Fruit fly (Drosophila melanogaster) whole organism, embryonic: Measurements from ENCODE around the gene Tim17a2.

Experiments used
- CG10274 ChIP-seq: fragments of 200-800 bp; sonication (Bioruptor generic); optimal IDR thresholded peaks from 3 replicates; lab custom pipeline; 2017; ENCODE audit warnings: missing biosample characterization, mild to moderate bottlenecking, missing genetic modification characterization
- CG10431 ChIP-seq: fragments of 200-800 bp; sonication (Bioruptor generic); optimal IDR thresholded peaks from 3 replicates; lab custom pipeline; 2018; ENCODE audit warnings: missing biosample characterization, mild to moderate bottlenecking, missing genetic modification characterization
- CG11247 ChIP-seq: fragments of 200-800 bp; sonication (Bioruptor generic); IDR thresholded peaks from 2 replicates; pipeline ENCODE4 v1.3.6; 2022; ENCODE audit warnings: missing biosample characterization, missing genetic modification characterization
- CG1233 ChIP-seq: fragments of 200-800 bp; sonication (Bioruptor generic); optimal IDR thresholded peaks from 4 replicates; lab custom pipeline; 2018; ENCODE audit warnings: missing biosample characterization, mild to moderate bottlenecking, missing genetic modification characterization
- CG14014 ChIP-seq: fragments of 200-800 bp; sonication (Bioruptor generic); IDR thresholded peaks from 2 replicates; pipeline ENCODE4 v1.3.6; 2022; ENCODE audit warnings: missing biosample characterization, missing genetic modification characterization
- CG17612 ChIP-seq: fragments of 200-800 bp; sonication (Bioruptor generic); IDR thresholded peaks from 2 replicates; pipeline ENCODE4 v1.3.6; 2022; ENCODE audit warnings: missing biosample characterization, missing genetic modification characterization
- CG18619 ChIP-seq: fragments of 200-800 bp; sonication (Bioruptor generic); optimal IDR thresholded peaks from 3 replicates; lab custom pipeline; 2017; ENCODE audit warnings: missing biosample characterization, mild to moderate bottlenecking, missing genetic modification characterization
- CG2678 ChIP-seq: fragments of 200-800 bp; sonication (Bioruptor generic); optimal IDR thresholded peaks from 3 replicates; lab custom pipeline; 2019; ENCODE audit warnings: missing biosample characterization, mild to moderate bottlenecking, missing genetic modification characterization, moderate library complexity
- CG30403 ChIP-seq: fragments of 200-800 bp; sonication (Bioruptor generic); optimal IDR thresholded peaks from 3 replicates; lab custom pipeline; 2016; ENCODE audit warnings: missing biosample characterization, missing genetic modification characterization
- CG31365 ChIP-seq: fragments of 200-800 bp; sonication (Bioruptor generic); optimal IDR thresholded peaks from 2 replicates; lab custom pipeline; 2018; ENCODE audit warnings: missing biosample characterization, mild to moderate bottlenecking, missing genetic modification characterization
- CG6654 ChIP-seq: fragments of 200-800 bp; sonication (Bioruptor generic); optimal IDR thresholded peaks from 2 replicates; lab custom pipeline; 2017; ENCODE audit warnings: missing biosample characterization, mild to moderate bottlenecking, missing genetic modification characterization
- CG7745 ChIP-seq: fragments of 200-800 bp; sonication (Bioruptor generic); optimal IDR thresholded peaks from 2 replicates; lab custom pipeline; 2018; ENCODE audit warnings: missing biosample characterization, mild to moderate bottlenecking, missing genetic modification characterization, moderate library complexity
- CG8359 ChIP-seq: fragments of 200-800 bp; sonication (Bioruptor generic); optimal IDR thresholded peaks from 2 replicates; lab custom pipeline; 2017; ENCODE audit warnings: missing biosample characterization, mild to moderate bottlenecking, missing genetic modification characterization, borderline replicate concordance
- CG9817 ChIP-seq: fragments of 200-800 bp; sonication (Bioruptor generic); optimal IDR thresholded peaks from 2 replicates; lab custom pipeline; 2018; ENCODE audit warnings: missing biosample characterization, mild to moderate bottlenecking, missing genetic modification characterization, moderate library complexity
- CrebB ChIP-seq: fragments of 200-800 bp; sonication (Bioruptor generic); optimal IDR thresholded peaks from 3 replicates; lab custom pipeline; 2018; ENCODE audit warnings: missing biosample characterization, mild to moderate bottlenecking, missing genetic modification characterization
- D ChIP-seq, 2 experiments: fragments of 200-800 bp in 1 of 2; fragments of >200 bp in 1 of 2; sonication (Bioruptor generic) in 1 of 2; optimal IDR thresholded peaks; 2 replicates in 1 of 2; 3 replicates in 1 of 2; lab custom pipeline; 2017; ENCODE audit warnings: mild to moderate bottlenecking in 1 of 2, missing biosample characterization in 1 of 2, missing genetic modification characterization in 1 of 2, missing genetic modification reagents in 1 of 2
- HLHmδ ChIP-seq: fragments of 200-800 bp; sonication (Bioruptor generic); optimal IDR thresholded peaks from 2 replicates; lab custom pipeline; 2018; ENCODE audit warnings: missing biosample characterization, mild to moderate bottlenecking, missing genetic modification characterization, moderate library complexity
- Max ChIP-seq: fragments of 200-800 bp; sonication (Bioruptor generic); optimal IDR thresholded peaks from 2 replicates; lab custom pipeline; 2016; ENCODE audit warnings: missing biosample characterization, mild to moderate bottlenecking, missing genetic modification characterization
- Meics ChIP-seq: fragments of 200-800 bp; sonication (Bioruptor generic); optimal IDR thresholded peaks from 2 replicates; lab custom pipeline; 2017; ENCODE audit warnings: missing biosample characterization, mild to moderate bottlenecking, missing genetic modification characterization
- NFAT ChIP-seq: fragments of 200-800 bp; sonication (Bioruptor generic); IDR thresholded peaks from 2 replicates; pipeline ENCODE4 v1.3.6; 2022; ENCODE audit warnings: missing biosample characterization, missing genetic modification characterization
- PHDP ChIP-seq: fragments of 200-800 bp; sonication (Bioruptor generic); optimal IDR thresholded peaks from 3 replicates; lab custom pipeline; 2018; ENCODE audit warnings: missing biosample characterization, mild to moderate bottlenecking, missing genetic modification characterization, moderate library complexity
- Ravus ChIP-seq: fragments of 200-800 bp; sonication (Bioruptor generic); IDR thresholded peaks from 2 replicates; pipeline ENCODE4 v1.3.6; 2022; ENCODE audit warnings: missing biosample characterization, missing genetic modification characterization
- Six4 ChIP-seq: fragments of 200-800 bp; sonication (Bioruptor generic); optimal IDR thresholded peaks from 2 replicates; lab custom pipeline; 2016; ENCODE audit warnings: missing biosample characterization, missing genetic modification characterization
- Stat92E ChIP-seq, 3 experiments: fragments of >200 bp in 2 of 3; fragments of 200-800 bp in 1 of 3; sonication (Bioruptor generic) in 1 of 3; optimal IDR thresholded peaks; 2 replicates each; lab custom pipeline; 2017 to 2019; ENCODE audit warnings: missing biosample characterization in 3 of 3, missing genetic modification characterization in 3 of 3, mild to moderate bottlenecking in 1 of 3, moderate library complexity in 1 of 3
- Xbp1 ChIP-seq: fragments of 200-800 bp; sonication (Bioruptor generic); optimal IDR thresholded peaks from 3 replicates; lab custom pipeline; 2016; ENCODE audit warnings: missing biosample characterization, mild to moderate bottlenecking, missing genetic modification characterization
- bigmax ChIP-seq: fragments of 200-800 bp; sonication (Bioruptor generic); optimal IDR thresholded peaks from 2 replicates; lab custom pipeline; 2018; ENCODE audit warnings: missing biosample characterization, mild to moderate bottlenecking, missing genetic modification characterization
- bowl ChIP-seq: fragments of 200-800 bp; sonication (Bioruptor generic); IDR thresholded peaks from 2 replicates; pipeline ENCODE4 v1.3.6; 2022; ENCODE audit warnings: missing biosample characterization, missing genetic modification characterization
- btn ChIP-seq: fragments of 200-800 bp; sonication (Bioruptor generic); optimal IDR thresholded peaks from 2 replicates; lab custom pipeline; 2016; ENCODE audit warnings: missing biosample characterization, missing genetic modification characterization
- cad ChIP-seq: fragments of >200 bp; optimal IDR thresholded peaks from 2 replicates; lab custom pipeline; 2017; ENCODE audit warnings: missing biosample characterization, missing genetic modification characterization
- chif ChIP-seq, 2 experiments: fragments of 200-800 bp; sonication (Bioruptor generic); optimal IDR thresholded peaks; 3 replicates each; lab custom pipeline; 2016; ENCODE audit warnings: missing biosample characterization in 2 of 2, missing genetic modification characterization in 2 of 2
- corto ChIP-seq: fragments of 200-800 bp; sonication (Bioruptor generic); optimal IDR thresholded peaks from 2 replicates; lab custom pipeline; 2016; ENCODE audit warnings: missing biosample characterization, mild to moderate bottlenecking, missing genetic modification characterization, moderate library complexity
- crp ChIP-seq, 2 experiments: fragments of 200-800 bp; sonication (Bioruptor generic); optimal IDR thresholded peaks; 2 replicates in 1 of 2; 3 replicates in 1 of 2; lab custom pipeline; 2017; ENCODE audit warnings: missing biosample characterization in 2 of 2, missing genetic modification characterization in 2 of 2, mild to moderate bottlenecking in 1 of 2, moderate library complexity in 1 of 2
- dati ChIP-seq: fragments of 200-800 bp; sonication (Bioruptor generic); IDR thresholded peaks from 2 replicates; pipeline ENCODE4 v1.3.6; 2022; ENCODE audit warnings: missing biosample characterization, missing genetic modification characterization
- dm ChIP-seq: fragments of 200-800 bp; sonication (Bioruptor generic); optimal IDR thresholded peaks from 3 replicates; lab custom pipeline; 2016; ENCODE audit warnings: missing biosample characterization, missing genetic modification characterization
- gcm2 ChIP-seq: fragments of 200-800 bp; sonication (Bioruptor generic); optimal IDR thresholded peaks from 2 replicates; lab custom pipeline; 2016; ENCODE audit warnings: missing biosample characterization, missing genetic modification characterization
- gfzf ChIP-seq: fragments of 200-800 bp; sonication (Bioruptor generic); optimal IDR thresholded peaks from 2 replicates; lab custom pipeline; 2016; ENCODE audit warnings: missing biosample characterization, mild to moderate bottlenecking, missing genetic modification characterization, moderate library complexity
- gro ChIP-seq: fragments of 200-800 bp; sonication (Bioruptor generic); optimal IDR thresholded peaks from 2 replicates; lab custom pipeline; 2016; ENCODE audit warnings: missing biosample characterization, missing genetic modification characterization
- ind ChIP-seq: fragments of 200-800 bp; sonication (Bioruptor generic); optimal IDR thresholded peaks from 3 replicates; lab custom pipeline; 2016; ENCODE audit warnings: missing biosample characterization, missing genetic modification characterization
- ken ChIP-seq: fragments of 200-800 bp; sonication (Bioruptor generic); IDR thresholded peaks from 3 replicates; pipeline ENCODE4 v1.3.6; 2022; ENCODE audit warnings: missing biosample characterization, missing genetic modification characterization
- lola ChIP-seq, 3 experiments: fragments of >200 bp in 2 of 3; fragments of 200-800 bp in 1 of 3; sonication (Bioruptor generic) in 1 of 3; optimal IDR thresholded peaks; 2 replicates each; lab custom pipeline; 2017 to 2019; ENCODE audit warnings: missing biosample characterization in 3 of 3, missing genetic modification characterization in 3 of 3, mild to moderate bottlenecking in 1 of 3, moderate library complexity in 1 of 3
- oc ChIP-seq: fragments of 200-800 bp; sonication (Bioruptor generic); optimal IDR thresholded peaks from 2 replicates; lab custom pipeline; 2018; ENCODE audit warnings: missing biosample characterization, mild to moderate bottlenecking, missing genetic modification characterization, moderate library complexity
- peb ChIP-seq: fragments of 200-800 bp; sonication (Bioruptor generic); IDR thresholded peaks from 2 replicates; pipeline ENCODE4 v1.3.6; 2022; ENCODE audit warnings: missing biosample characterization, missing genetic modification characterization
- ro ChIP-seq: fragments of 200-800 bp; sonication (Bioruptor generic); IDR thresholded peaks from 2 replicates; pipeline ENCODE4 v1.3.6; 2022; ENCODE audit warnings: missing biosample characterization, missing genetic modification characterization
- seq ChIP-seq: fragments of 200-800 bp; sonication (Bioruptor generic); IDR thresholded peaks from 2 replicates; pipeline ENCODE4 v1.3.6; 2022; ENCODE audit warnings: missing biosample characterization, missing genetic modification characterization
- trh ChIP-seq: fragments of 200-800 bp; sonication (Bioruptor generic); optimal IDR thresholded peaks from 2 replicates; lab custom pipeline; 2016; ENCODE audit warnings: missing biosample characterization, missing genetic modification characterization
- unc-4 ChIP-seq: fragments of 200-800 bp; sonication (Bioruptor generic); IDR thresholded peaks from 2 replicates; pipeline ENCODE4 v1.3.6; 2022; ENCODE audit warnings: missing biosample characterization, missing genetic modification characterization; ENCODE audit not compliant: partially characterized antibody
- unpg ChIP-seq: fragments of 200-800 bp; sonication (Bioruptor generic); optimal IDR thresholded peaks from 3 replicates; lab custom pipeline; 2018; ENCODE audit warnings: missing biosample characterization, mild to moderate bottlenecking, missing genetic modification characterization, moderate library complexity

Gene Tim17a2

dm6 chr3R:5211901-5212758, 50.4 kb downstream of the Tim17a2 start (continued):
- no peak for TF ChIP-seq cad (GFP tag; lab: Kevin White, UChicago)
- no peak for TF ChIP-seq CG31365 (tag; lab: Kevin White, UChicago)
- TF ChIP-seq bowl = no peak
- TF ChIP-seq corto (GFP tag; lab: Kevin White, UChicago) = no peak
- TF ChIP-seq unc-4 = no peak
- TF ChIP-seq trh (GFP tag; lab: Kevin White, UChicago) = peak; percentile 53
- peak; percentile 54 for TF ChIP-seq CG11247
- peak; percentile 11 for TF ChIP-seq oc (tag; lab: Kevin White, UChicago)
- no peak for TF ChIP-seq seq (GFP tag; lab: Robert Waterston, UW)
- peak; percentile 33 for TF ChIP-seq CG10431 (GFP tag; lab: Kevin White, UChicago)
- peak; percentile 6 for TF ChIP-seq Meics (GFP tag; lab: Kevin White, UChicago)
- TF ChIP-seq gcm2 = peak; percentile 24
- peak; percentile 77 for TF ChIP-seq unpg (GFP tag; lab: Kevin White, UChicago)
- no peak for TF ChIP-seq bigmax
- TF ChIP-seq PHDP (tag; lab: Kevin White, UChicago) = peak; percentile 8
- no peak for TF ChIP-seq gro (GFP tag; lab: Kevin White, UChicago)
- no peak for TF ChIP-seq CG10274
- no peak for TF ChIP-seq crp (GFP tag; optimal IDR thresholded peaks at IDR 0.05; lab: Kevin White, UChicago)
- peak; percentile 51; the same call in 1 of the 2 replicates for TF ChIP-seq peb (GFP tag; lab: Robert Waterston, UW)
- TF ChIP-seq D (optimal IDR thresholded peaks at IDR 0.05; lab: Kevin White, UChicago) = no peak
- TF ChIP-seq D (GFP tag; optimal IDR thresholded peaks at IDR 0.05; lab: Kevin White, UChicago) = peak; percentile 78
- peak; percentile 70 for TF ChIP-seq btn (GFP tag; lab: Kevin White, UChicago)
- TF ChIP-seq Xbp1 = peak; percentile 74
- no peak for TF ChIP-seq dati (GFP tag; lab: Robert Waterston, UW)
- TF ChIP-seq CG1233 (GFP tag; lab: Kevin White, UChicago) = peak; percentile 82
- peak; percentile 74 for TF ChIP-seq CG8359 (GFP tag; lab: Kevin White, UChicago)
- TF ChIP-seq lola (GFP tag; optimal IDR thresholded peaks at IDR 0.05; lab: Kevin White, UChicago) = peak in 1 of 3 experiments; percentile 96
- no peak for TF ChIP-seq Ravus (GFP tag; lab: Robert Waterston, UW)
- peak; percentile 53 for TF ChIP-seq Max (GFP tag; lab: Kevin White, UChicago)
- TF ChIP-seq gfzf (GFP tag; lab: Kevin White, UChicago) = no peak
- TF ChIP-seq CG14014 (GFP tag; lab: Robert Waterston, UW) = no peak
- no peak for TF ChIP-seq CG6654 (GFP tag; lab: Kevin White, UChicago)
- peak; percentile 13 for TF ChIP-seq HLHmδ (GFP tag; lab: Kevin White, UChicago)
- peak; percentile 77 to 93 for TF ChIP-seq chif (GFP tag; optimal IDR thresholded peaks at IDR 0.05; lab: Kevin White, UChicago)
- TF ChIP-seq CG7745 (tag; lab: Kevin White, UChicago) = peak; percentile 52
- TF ChIP-seq Six4 (GFP tag; lab: Kevin White, UChicago) = peak; percentile 80
- TF ChIP-seq ken = no peak
- peak in 1 of 3 experiments; percentile 92 for TF ChIP-seq Stat92E (GFP tag; optimal IDR thresholded peaks at IDR 0.05; lab: Kevin White, UChicago)
- TF ChIP-seq CG17612 (GFP tag; lab: Robert Waterston, UW) = no peak
- TF ChIP-seq ro (GFP tag; lab: Robert Waterston, UW) = no peak; the same call in 1 of the 2 replicates
- TF ChIP-seq CrebB (tag; lab: Kevin White, UChicago) = peak; percentile 47
- TF ChIP-seq ind (GFP tag; lab: Kevin White, UChicago) = peak; percentile 35
- TF ChIP-seq dm (GFP tag; lab: Kevin White, UChicago) = peak; percentile 53
- TF ChIP-seq CG2678 (tag; lab: Kevin White, UChicago) = peak; percentile 71
- TF ChIP-seq NFAT (GFP tag; lab: Robert Waterston, UW) = no peak
- no peak for TF ChIP-seq CG9817 (tag; lab: Kevin White, UChicago)
- peak; percentile 38 for TF ChIP-seq CG18619 (GFP tag; lab: Kevin White, UChicago)
- peak; percentile 72 for TF ChIP-seq CG30403 (GFP tag; lab: Kevin White, UChicago)
